Fruit fly (Drosophila melanogaster) whole organism, embryonic: ENCODE results near the gene stwl.

Experiments used
- Abd-B ChIP-seq: fragments of 200-800 bp; sonication (Bioruptor generic); optimal IDR thresholded peaks from 2 replicates; lab custom pipeline; 2018; ENCODE audit warnings: missing biosample characterization, mild to moderate bottlenecking, missing genetic modification characterization, moderate library complexity
- Asciz ChIP-seq: fragments of 200-800 bp; sonication (Bioruptor generic); optimal IDR thresholded peaks from 2 replicates; lab custom pipeline; 2017; ENCODE audit warnings: missing biosample characterization, mild to moderate bottlenecking, missing genetic modification characterization, missing genetic modification reagents
- Atf3 ChIP-seq: fragments of 200-800 bp; sonication (Bioruptor generic); optimal IDR thresholded peaks from 3 replicates; lab custom pipeline; 2016; ENCODE audit warnings: missing biosample characterization, missing genetic modification characterization
- CG11504 ChIP-seq: fragments of 200-800 bp; sonication (Bioruptor generic); optimal IDR thresholded peaks from 3 replicates; lab custom pipeline; 2019; ENCODE audit warnings: missing biosample characterization, mild to moderate bottlenecking, missing genetic modification characterization, moderate library complexity
- CG15696 ChIP-seq: fragments of 200-800 bp; sonication (Bioruptor generic); optimal IDR thresholded peaks from 2 replicates; lab custom pipeline; 2019; ENCODE audit warnings: missing biosample characterization, mild to moderate bottlenecking, missing genetic modification characterization, moderate library complexity
- CG1603 ChIP-seq: fragments of 200-800 bp; sonication (Bioruptor generic); optimal IDR thresholded peaks from 2 replicates; lab custom pipeline; 2019; ENCODE audit warnings: missing biosample characterization, mild to moderate bottlenecking, missing genetic modification characterization, moderate library complexity
- CG16815 ChIP-seq: fragments of 200-800 bp; sonication (Bioruptor generic); optimal IDR thresholded peaks from 3 replicates; lab custom pipeline; 2017; ENCODE audit warnings: missing biosample characterization, mild to moderate bottlenecking, missing genetic modification characterization
- CG17328 ChIP-seq: fragments of 200-800 bp; sonication (Bioruptor generic); IDR thresholded peaks from 2 replicates; pipeline ENCODE4 v1.3.6; 2022; ENCODE audit warnings: missing biosample characterization, missing genetic modification characterization
- CG18619 ChIP-seq: fragments of 200-800 bp; sonication (Bioruptor generic); optimal IDR thresholded peaks from 3 replicates; lab custom pipeline; 2017; ENCODE audit warnings: missing biosample characterization, mild to moderate bottlenecking, missing genetic modification characterization
- CG2129 ChIP-seq: fragments of 200-800 bp; sonication (Bioruptor generic); IDR thresholded peaks from 2 replicates; pipeline ENCODE4 v1.3.6; 2022; ENCODE audit warnings: missing biosample characterization, missing genetic modification characterization; ENCODE audit not compliant: partially characterized antibody
- CG2199 ChIP-seq: fragments of 200-800 bp; sonication (Bioruptor generic); IDR thresholded peaks from 3 replicates; pipeline ENCODE4 v1.3.6; 2022; ENCODE audit warnings: missing biosample characterization, missing genetic modification characterization
- CG3065 ChIP-seq: fragments of 200-800 bp; sonication (Bioruptor generic); optimal IDR thresholded peaks from 2 replicates; lab custom pipeline; 2016; ENCODE audit warnings: missing biosample characterization, missing genetic modification characterization
- CG31365 ChIP-seq: fragments of 200-800 bp; sonication (Bioruptor generic); optimal IDR thresholded peaks from 2 replicates; lab custom pipeline; 2018; ENCODE audit warnings: missing biosample characterization, mild to moderate bottlenecking, missing genetic modification characterization
- CG3281 ChIP-seq: fragments of 200-800 bp; sonication (Bioruptor generic); optimal IDR thresholded peaks from 3 replicates; lab custom pipeline; 2017; ENCODE audit warnings: missing biosample characterization, mild to moderate bottlenecking, missing genetic modification characterization
- CG4854 ChIP-seq: fragments of 200-800 bp; sonication (Bioruptor generic); optimal IDR thresholded peaks from 2 replicates; lab custom pipeline; 2016; ENCODE audit warnings: missing biosample characterization, missing genetic modification characterization, inconsistent platforms
- CG5953 ChIP-seq: fragments of 200-800 bp; sonication (Bioruptor generic); IDR thresholded peaks from 2 replicates; pipeline ENCODE4 v1.3.6; 2022; ENCODE audit warnings: missing biosample characterization, missing genetic modification characterization
- CG7556 ChIP-seq: fragments of 200-800 bp; sonication (Bioruptor generic); optimal IDR thresholded peaks from 2 replicates; lab custom pipeline; 2017; ENCODE audit warnings: missing biosample characterization, mild to moderate bottlenecking, missing genetic modification characterization
- CG7987 ChIP-seq: fragments of 200-800 bp; sonication (Bioruptor generic); optimal IDR thresholded peaks from 2 replicates; lab custom pipeline; 2018; ENCODE audit warnings: missing biosample characterization, mild to moderate bottlenecking, missing genetic modification characterization, moderate library complexity
- CG9437 ChIP-seq: fragments of 200-800 bp; sonication (Bioruptor generic); optimal IDR thresholded peaks from 2 replicates; lab custom pipeline; 2018; ENCODE audit warnings: missing biosample characterization, mild to moderate bottlenecking, missing genetic modification characterization
- Dad ChIP-seq: fragments of 200-800 bp; sonication (Bioruptor generic); optimal IDR thresholded peaks from 3 replicates; lab custom pipeline; 2016; ENCODE audit warnings: missing biosample characterization, missing genetic modification characterization
- Ets65A ChIP-seq: fragments of 200-800 bp; sonication (Bioruptor generic); peaks from one replicate; lab custom pipeline; 2016; ENCODE audit warnings: missing biosample characterization, missing genetic modification characterization
- Fer1 ChIP-seq: fragments of 200-800 bp; sonication (Bioruptor generic); optimal IDR thresholded peaks from 2 replicates; lab custom pipeline; 2017; ENCODE audit warnings: missing biosample characterization, mild to moderate bottlenecking, missing genetic modification characterization
- HHEX ChIP-seq: fragments of 200-800 bp; sonication (Bioruptor generic); optimal IDR thresholded peaks from 3 replicates; lab custom pipeline; 2017; ENCODE audit warnings: missing biosample characterization, mild to moderate bottlenecking, missing genetic modification characterization, missing genetic modification reagents
- HmgZ ChIP-seq: fragments of 200-800 bp; sonication (Bioruptor generic); optimal IDR thresholded peaks from 2 replicates; lab custom pipeline; 2018; ENCODE audit warnings: missing biosample characterization, mild to moderate bottlenecking, missing genetic modification characterization
- NC2α ChIP-seq: fragments of 200-800 bp; sonication (Bioruptor generic); optimal IDR thresholded peaks from 2 replicates; lab custom pipeline; 2016; ENCODE audit warnings: missing biosample characterization, missing genetic modification characterization
- NFAT ChIP-seq: fragments of 200-800 bp; sonication (Bioruptor generic); IDR thresholded peaks from 2 replicates; pipeline ENCODE4 v1.3.6; 2022; ENCODE audit warnings: missing biosample characterization, missing genetic modification characterization
- Neu2 ChIP-seq: fragments of 200-800 bp; sonication (Bioruptor generic); optimal IDR thresholded peaks from 3 replicates; lab custom pipeline; 2016; ENCODE audit warnings: missing biosample characterization, missing genetic modification characterization, borderline replicate concordance
- Nf-YB ChIP-seq: fragments of 200-800 bp; sonication (Bioruptor generic); optimal IDR thresholded peaks from 3 replicates; lab custom pipeline; 2019; ENCODE audit warnings: missing biosample characterization, mild to moderate bottlenecking, missing genetic modification characterization, moderate library complexity
- Poxn ChIP-seq: fragments of 200-800 bp; sonication (Bioruptor generic); IDR thresholded peaks from 2 replicates; pipeline ENCODE4 v1.3.6; 2022; ENCODE audit warnings: missing biosample characterization, missing genetic modification characterization
- bcd ChIP-seq: fragments of 200-800 bp; sonication (Bioruptor generic); optimal IDR thresholded peaks from 2 replicates; lab custom pipeline; 2017; ENCODE audit warnings: missing biosample characterization, mild to moderate bottlenecking, missing genetic modification characterization
- cad ChIP-seq: fragments of >200 bp; optimal IDR thresholded peaks from 2 replicates; lab custom pipeline; 2017; ENCODE audit warnings: missing biosample characterization, missing genetic modification characterization
- chif ChIP-seq, 2 experiments: fragments of 200-800 bp; sonication (Bioruptor generic); optimal IDR thresholded peaks; 3 replicates each; lab custom pipeline; 2016; ENCODE audit warnings: missing biosample characterization in 2 of 2, missing genetic modification characterization in 2 of 2
- chm ChIP-seq: fragments of 200-800 bp; sonication (Bioruptor generic); IDR thresholded peaks from 2 replicates; pipeline ENCODE4 v1.3.6; 2022; ENCODE audit warnings: missing biosample characterization, missing genetic modification characterization
- crol ChIP-seq: fragments of 200-800 bp; sonication (Bioruptor generic); IDR thresholded peaks from 2 replicates; pipeline ENCODE4 v1.3.6; 2022; ENCODE audit warnings: missing biosample characterization, missing genetic modification characterization
- da ChIP-seq: fragments of 200-800 bp; sonication (Bioruptor generic); optimal IDR thresholded peaks from 2 replicates; lab custom pipeline; 2016; ENCODE audit warnings: missing biosample characterization, missing genetic modification characterization
- dysf ChIP-seq: fragments of 200-800 bp; sonication (Bioruptor generic); IDR thresholded peaks from 3 replicates; pipeline ENCODE4 v1.3.6; 2022; ENCODE audit warnings: missing biosample characterization, missing genetic modification characterization
- eyg ChIP-seq: fragments of 200-800 bp; sonication (Bioruptor generic); optimal IDR thresholded peaks from 3 replicates; lab custom pipeline; 2016; ENCODE audit warnings: missing biosample characterization, missing genetic modification characterization
- gcm ChIP-seq: fragments of 200-800 bp; sonication (Bioruptor generic); optimal IDR thresholded peaks from 2 replicates; lab custom pipeline; 2019; ENCODE audit warnings: missing biosample characterization, mild to moderate bottlenecking, missing genetic modification characterization, moderate library complexity
- gcm2 ChIP-seq: fragments of 200-800 bp; sonication (Bioruptor generic); optimal IDR thresholded peaks from 2 replicates; lab custom pipeline; 2016; ENCODE audit warnings: missing biosample characterization, missing genetic modification characterization
- gfzf ChIP-seq: fragments of 200-800 bp; sonication (Bioruptor generic); optimal IDR thresholded peaks from 2 replicates; lab custom pipeline; 2016; ENCODE audit warnings: missing biosample characterization, mild to moderate bottlenecking, missing genetic modification characterization, moderate library complexity
- ham ChIP-seq: fragments of 200-800 bp; sonication (Bioruptor generic); IDR thresholded peaks from 2 replicates; pipeline ENCODE4 v1.3.6; 2022; ENCODE audit warnings: missing biosample characterization, missing genetic modification characterization
- her ChIP-seq: fragments of 200-800 bp; sonication (Bioruptor generic); optimal IDR thresholded peaks from 2 replicates; lab custom pipeline; 2016; ENCODE audit warnings: missing biosample characterization, missing genetic modification characterization
- jigr1 ChIP-seq: fragments of 200-800 bp; sonication (Bioruptor generic); IDR thresholded peaks from 3 replicates; pipeline ENCODE4 v1.3.6; 2022; ENCODE audit warnings: missing biosample characterization, missing genetic modification characterization
- jing ChIP-seq: fragments of 200-800 bp; sonication (Bioruptor generic); optimal IDR thresholded peaks from 2 replicates; lab custom pipeline; 2018; ENCODE audit warnings: missing biosample characterization, mild to moderate bottlenecking, missing genetic modification characterization
- lola ChIP-seq, 3 experiments: fragments of >200 bp in 2 of 3; fragments of 200-800 bp in 1 of 3; sonication (Bioruptor generic) in 1 of 3; optimal IDR thresholded peaks; 2 replicates each; lab custom pipeline; 2017 to 2019; ENCODE audit warnings: missing biosample characterization in 3 of 3, missing genetic modification characterization in 3 of 3, mild to moderate bottlenecking in 1 of 3, moderate library complexity in 1 of 3
- onecut ChIP-seq: fragments of 200-800 bp; sonication (Bioruptor generic); IDR thresholded peaks from 2 replicates; pipeline ENCODE4 v1.3.6; 2022; ENCODE audit warnings: missing biosample characterization, missing genetic modification characterization
- so ChIP-seq: fragments of 200-800 bp; sonication (Bioruptor generic); IDR thresholded peaks from 3 replicates; pipeline ENCODE4 v1.3.6; 2022; ENCODE audit warnings: missing biosample characterization, missing genetic modification characterization
- stwl ChIP-seq: fragments of 200-800 bp; sonication (Bioruptor generic); optimal IDR thresholded peaks from 3 replicates; lab custom pipeline; 2018; ENCODE audit warnings: missing biosample characterization, mild to moderate bottlenecking, missing genetic modification characterization, moderate library complexity
- unc-4 ChIP-seq: fragments of 200-800 bp; sonication (Bioruptor generic); IDR thresholded peaks from 2 replicates; pipeline ENCODE4 v1.3.6; 2022; ENCODE audit warnings: missing biosample characterization, missing genetic modification characterization; ENCODE audit not compliant: partially characterized antibody

stwl gene

DNA sequence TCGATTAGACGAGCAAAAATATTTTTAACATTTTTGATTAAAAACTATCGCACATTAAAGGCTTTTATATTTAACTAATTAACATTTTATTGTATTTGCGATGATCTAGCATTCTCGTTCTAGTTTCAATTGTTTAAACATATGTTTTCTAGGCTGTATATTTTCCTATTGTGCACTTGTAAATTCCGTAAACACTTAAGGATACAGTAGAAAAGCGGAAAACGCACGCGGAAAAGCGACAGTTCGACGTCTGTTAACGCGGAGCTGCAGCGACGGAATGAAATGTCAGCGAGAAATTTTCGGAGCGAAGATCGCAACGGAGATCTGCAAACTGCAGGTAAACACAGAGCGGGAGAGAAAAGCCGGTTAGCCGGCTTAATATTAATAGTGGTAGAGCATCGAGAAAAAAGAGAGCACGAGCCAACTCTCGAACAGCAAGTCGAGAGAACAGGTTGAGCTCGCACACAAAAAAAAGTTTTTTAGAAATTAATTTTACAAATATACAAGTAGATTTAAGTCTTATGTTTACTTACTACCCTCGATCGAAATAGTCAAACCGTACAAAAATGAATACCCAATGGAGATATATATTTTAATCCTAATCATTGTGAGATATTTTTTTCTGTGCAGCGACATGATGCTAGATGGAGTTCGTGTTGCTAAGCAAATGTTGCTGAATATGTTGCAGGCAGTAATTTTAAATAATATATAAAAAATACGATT lies 38.7 kb upstream of the stwl start (continued):
- TF ChIP-seq CG9437 (GFP tag; lab: Kevin White, UChicago), result peak; percentile 82
- TF ChIP-seq CG15696 (tag; lab: Kevin White, UChicago), result peak; percentile 92
- TF ChIP-seq da, result peak; percentile 81
- TF ChIP-seq Ets65A, result peak; percentile 91
- peak; percentile 81 to 95 for TF ChIP-seq chif (GFP tag; optimal IDR thresholded peaks at IDR 0.05; lab: Kevin White, UChicago)
- peak; percentile 61 for TF ChIP-seq Neu2 (GFP tag; lab: Kevin White, UChicago)
- TF ChIP-seq Atf3 (GFP tag; lab: Kevin White, UChicago), result peak; percentile 79
- TF ChIP-seq CG11504, result peak; percentile 100
- TF ChIP-seq CG3065 (GFP tag; lab: Kevin White, UChicago), result peak; percentile 85
- TF ChIP-seq eyg (GFP tag; lab: Kevin White, UChicago), result peak; percentile 49
- TF ChIP-seq bcd (GFP tag; lab: Kevin White, UChicago), result peak; percentile 88
- TF ChIP-seq her (GFP tag; lab: Kevin White, UChicago), result peak; percentile 49
- peak; percentile 87 for TF ChIP-seq CG16815
- no peak for TF ChIP-seq CG3281 (GFP tag; lab: Kevin White, UChicago)
- peak; percentile 64 for TF ChIP-seq CG7987 (GFP tag; lab: Kevin White, UChicago)
- peak; percentile 97 for TF ChIP-seq CG17328
- no peak for TF ChIP-seq ham
- 0 out of 2 replicates have a peak, but pooled peaks have one; percentile 23 for TF ChIP-seq crol (GFP tag; lab: Robert Waterston, UW)
- TF ChIP-seq CG7556 (GFP tag; lab: Kevin White, UChicago), result peak; percentile 89
- peak; percentile 57 for TF ChIP-seq NC2α (GFP tag; lab: Kevin White, UChicago)
- peak; percentile 84 for TF ChIP-seq Nf-YB (GFP tag; lab: Kevin White, UChicago)
- TF ChIP-seq jigr1 (GFP tag; lab: Robert Waterston, UW), result peak; percentile 25; the same call in 1 of the 3 replicates
- TF ChIP-seq onecut (GFP tag; lab: Robert Waterston, UW), result peak; percentile 86
- peak; percentile 78 for TF ChIP-seq CG4854 (GFP tag; lab: Kevin White, UChicago)
- TF ChIP-seq dysf (GFP tag; lab: Robert Waterston, UW), result peak; percentile 88
- peak in 1 of 3 experiments; percentile 96 for TF ChIP-seq lola (GFP tag; optimal IDR thresholded peaks at IDR 0.05; lab: Kevin White, UChicago)
- TF ChIP-seq Poxn, result no peak
- TF ChIP-seq Asciz (GFP tag; lab: Kevin White, UChicago), result peak; percentile 88
- TF ChIP-seq cad, result peak; percentile 34
- TF ChIP-seq so, result peak; percentile 91
- TF ChIP-seq Abd-B (GFP tag; lab: Kevin White, UChicago), result peak; percentile 83
- no peak for TF ChIP-seq gfzf
- peak; percentile 96 for TF ChIP-seq CG1603
- TF ChIP-seq NFAT, result peak; percentile 70; the same call in 1 of the 2 replicates
- TF ChIP-seq CG2129 (GFP tag; lab: Robert Waterston, UW), result no peak
- peak; percentile 82; the same call in 1 of the 3 replicates for TF ChIP-seq CG2199 (GFP tag; lab: Robert Waterston, UW)
- peak; percentile 78 for TF ChIP-seq Dad (GFP tag; lab: Kevin White, UChicago)
- peak; percentile 42 for TF ChIP-seq CG31365 (tag; lab: Kevin White, UChicago)
- TF ChIP-seq gcm (GFP tag; lab: Kevin White, UChicago), result peak; percentile 95
- TF ChIP-seq gcm2 (GFP tag; lab: Kevin White, UChicago), result peak; percentile 89
- peak; percentile 55 for TF ChIP-seq HmgZ (tag; lab: Kevin White, UChicago)
- TF ChIP-seq HHEX, result peak; percentile 85
- TF ChIP-seq stwl, result peak; percentile 75
- no peak for TF ChIP-seq chm (GFP tag; lab: Robert Waterston, UW)
- TF ChIP-seq jing (GFP tag; lab: Kevin White, UChicago), result peak; percentile 87
- peak; percentile 81 for TF ChIP-seq CG5953 (GFP tag; lab: Robert Waterston, UW)
- no peak for TF ChIP-seq unc-4 (GFP tag; lab: Robert Waterston, UW)
- no peak for TF ChIP-seq Fer1 (GFP tag; lab: Kevin White, UChicago)
- peak; percentile 79 for TF ChIP-seq CG18619 (GFP tag; lab: Kevin White, UChicago)
